Worm (Caenorhabditis elegans) whole organism, young adult: ENCODE data around the gene F22H10.6.

Source experiments
- B0261.1 ChIP-seq: sonication (generic microtip); optimal IDR thresholded peaks from 2 replicates; lab custom pipeline; 2016; ENCODE audit warnings: mild to moderate bottlenecking, missing genetic modification characterization, moderate library complexity, missing compliant biosample characterization
- ama-1 ChIP-seq, 3 experiments: fragments of 150-350 bp in 1 of 3; sonication (generic microtip) in 2 of 3; optimal IDR thresholded peaks; 2 replicates each; lab custom pipeline; 2014 to 2018; ENCODE audit warnings: missing biosample characterization in 2 of 3, missing genetic modification characterization in 2 of 3, missing genetic modification reagents in 2 of 3
- madf-6 ChIP-seq: fragments of 200-800 bp; sonication (Bioruptor generic); IDR thresholded peaks from 2 replicates; pipeline ENCODE4 v1.3.6; 2022; ENCODE audit warnings: missing genetic modification reagents, missing genetic modification characterization, missing compliant biosample characterization
- nhr-179 ChIP-seq: sonication (generic microtip); optimal IDR thresholded peaks from 2 replicates; lab custom pipeline; 2016; ENCODE audit warnings: mild to moderate bottlenecking, missing genetic modification characterization, missing compliant biosample characterization
- ztf-6 ChIP-seq: fragments of 200-800 bp; sonication (Bioruptor generic); IDR thresholded peaks from 2 replicates; pipeline ENCODE4 v1.3.6; 2022; ENCODE audit warnings: missing genetic modification reagents, missing genetic modification characterization, missing compliant biosample characterization

DNA sequence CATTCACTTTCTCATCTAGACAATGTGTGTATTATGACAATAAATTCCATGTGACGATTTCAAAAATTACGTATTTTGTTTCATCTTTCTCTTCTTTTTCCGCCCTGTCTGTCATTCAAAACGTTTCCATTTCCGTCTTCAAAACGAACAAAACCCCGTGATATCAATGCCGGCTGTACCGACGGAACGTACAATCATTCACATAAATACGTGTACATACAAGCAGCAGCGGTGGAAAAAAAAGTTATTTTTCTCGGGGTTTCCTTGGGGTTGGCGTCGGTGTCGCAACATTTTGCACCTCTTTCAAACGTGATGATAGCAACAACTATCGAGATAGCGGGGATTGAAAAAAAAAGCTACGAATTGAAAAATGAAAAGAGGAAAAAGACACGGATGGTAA lies 33.8 kb upstream of the F22H10.6 start:
- TF ChIP-seq B0261.1 (tag; lab: Kevin White, UChicago) (no peak), nhr-179 (no peak), ztf-6 (GFP tag; lab: Robert Waterston, UW) (no peak), ama-1 (optimal IDR thresholded peaks at IDR 0.05; lab: Kevin White, UChicago) (no peak), ama-1 (GFP tag; optimal IDR thresholded peaks at IDR 0.05; lab: Kevin White, UChicago) (no peak), madf-6 (GFP tag; lab: Robert Waterston, UW) (no peak)
